Worm (Caenorhabditis elegans): ENCODE data around the gene str-160.

str-160 gene

DNA sequence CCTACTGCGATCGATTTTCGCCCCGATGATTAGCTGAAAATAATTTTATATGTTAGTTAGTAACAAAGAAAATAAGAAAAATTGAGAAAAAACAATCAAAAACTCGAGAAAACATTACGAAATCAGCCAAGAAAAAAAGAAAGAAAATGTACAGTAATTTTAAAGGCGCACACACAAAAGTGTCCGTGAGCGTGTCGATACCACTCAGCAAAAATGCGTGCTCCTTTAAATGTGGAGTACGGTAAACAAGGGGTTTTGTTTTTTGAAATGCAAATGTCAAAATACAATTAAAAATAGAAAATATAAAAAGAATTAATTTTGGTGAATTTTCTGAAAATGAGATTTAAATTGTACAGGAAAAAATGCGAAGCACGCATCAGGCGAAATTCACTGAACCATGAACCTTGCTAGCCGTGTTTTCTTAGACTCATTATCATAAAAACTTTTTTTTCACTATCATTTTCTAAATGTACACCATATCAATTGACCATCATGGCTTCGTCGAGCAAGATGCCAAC, 33.0 kb upstream of the str-160 start, which contains the start of gene srw-90:
TSS of gene srw-90 (plus strand) at position 468 of the 518 bp plus-strand sequence.
- TF ChIP-seq snpc-1.2 (GFP tag; IDR thresholded peaks at IDR 0.05): 0 out of 2 replicates have a peak, but pooled peaks have one; percentile 17
- TF ChIP-seq unc-62 (GFP tag; optimal IDR thresholded peaks at IDR 0.05 in 1 of 2): no peak
- no peak for TF ChIP-seq unc-62 (tag; optimal IDR thresholded peaks at IDR 0.05)

ce11 chrV:1708441-1708840, 26.2 kb upstream of the str-160 start, which contains the start of gene srw-99:
TSS of gene srw-99 (plus strand) at chrV:1708741.
- TF ChIP-seq nhr-111 (GFP tag; optimal IDR thresholded peaks at IDR 0.05): no peak
- TF ChIP-seq Y75B8A.6 (GFP tag; IDR thresholded peaks at IDR 0.05): no peak
- TF ChIP-seq zip-2 (tag; optimal IDR thresholded peaks at IDR 0.05): no peak
- TF ChIP-seq mxl-3 (GFP tag; optimal IDR thresholded peaks at IDR 0.05): no peak
- no peak for TF ChIP-seq F44E2.7 (GFP tag; IDR thresholded peaks at IDR 0.05)
- no peak for TF ChIP-seq zfp-3 (GFP tag; conservative IDR thresholded peaks at IDR 0.05)
- no peak for TF ChIP-seq saeg-2 (GFP tag; IDR thresholded peaks at IDR 0.05)
- no peak for TF ChIP-seq nhr-42 (GFP tag; IDR thresholded peaks at IDR 0.05)
- TF ChIP-seq skn-1 (tag; optimal IDR thresholded peaks at IDR 0.05): no peak
- TF ChIP-seq nhr-41 (GFP tag; IDR thresholded peaks at IDR 0.05): no peak
- no peak for TF ChIP-seq ztf-7 (tag; optimal IDR thresholded peaks at IDR 0.05)
- TF ChIP-seq nhr-28 (tag; optimal IDR thresholded peaks at IDR 0.05): no peak
- no peak for TF ChIP-seq ztf-11 (tag; optimal IDR thresholded peaks at IDR 0.05)
- TF ChIP-seq mdl-1 (tag; optimal IDR thresholded peaks at IDR 0.05): no peak
- no peak for TF ChIP-seq tag-97 (GFP tag; IDR thresholded peaks at IDR 0.05)

- no peak for TF ChIP-seq nhr-102 (tag; optimal IDR thresholded peaks at IDR 0.05)
- TF ChIP-seq R02D3.7 (tag; optimal IDR thresholded peaks at IDR 0.05): no peak
Measured at ce11 chrV:1710909-1711308, 23.8 kb upstream of the str-160 start, which contains the start of gene srw-100. TSS of gene srw-100 (plus strand) at chrV:1711209.

ce11 chrV:1712471-1712870, 22.2 kb upstream of the str-160 start:
- TF ChIP-seq madf-5 (GFP tag; IDR thresholded peaks at IDR 0.05): 0 out of 4 replicates have a peak, but pooled peaks of 1 of the 2 experiments have one; percentile 51
- 0 out of 2 replicates have a peak, but pooled peaks have one; percentile 34 for TF ChIP-seq dmd-9 (GFP tag; IDR thresholded peaks at IDR 0.05)
- TF ChIP-seq F26F4.8 (GFP tag; conservative IDR thresholded peaks at IDR 0.05): 0 out of 2 replicates have a peak, but pooled peaks have one; percentile 12
- TF ChIP-seq tag-97 (GFP tag; IDR thresholded peaks at IDR 0.05): 0 out of 2 replicates have a peak, but pooled peaks have one; percentile 57
- peak; percentile 70; the same call in 1 of the 2 replicates for TF ChIP-seq D1046.2 (GFP tag; IDR thresholded peaks at IDR 0.05)

ce11 chrV:1713761-1714160, 20.9 kb upstream of the str-160 start:
- peak; percentile 84 for TF ChIP-seq egl-43 (GFP tag; IDR thresholded peaks at IDR 0.05)
- TF ChIP-seq daf-8 (GFP tag; IDR thresholded peaks at IDR 0.05): 0 out of 2 replicates have a peak, but pooled peaks have one; percentile 28
- peak; percentile 86 for TF ChIP-seq F26F4.8 (GFP tag; conservative IDR thresholded peaks at IDR 0.05)
- TF ChIP-seq mdt-29 (GFP tag; IDR thresholded peaks at IDR 0.05): peak; percentile 58; the same call in 1 of the 2 replicates
- TF ChIP-seq saeg-2 (GFP tag; IDR thresholded peaks at IDR 0.05): peak; percentile 66
- peak; percentile 47; the same call in 1 of the 2 replicates for TF ChIP-seq lin-29 (GFP tag; IDR thresholded peaks at IDR 0.05)
- peak; percentile 26; the same call in 1 of the 2 replicates for TF ChIP-seq D1046.2 (GFP tag; IDR thresholded peaks at IDR 0.05)
- peak; percentile 24; the same call in 1 of the 2 replicates for TF ChIP-seq php-3 (GFP tag; IDR thresholded peaks at IDR 0.05)
- TF ChIP-seq zfp-3 (GFP tag; conservative IDR thresholded peaks at IDR 0.05): 0 out of 2 replicates have a peak, but pooled peaks have one; percentile 28
- TF ChIP-seq lim-7 (GFP tag; IDR thresholded peaks at IDR 0.05): peak; percentile 8; the same call in 1 of the 2 replicates
- TF ChIP-seq ZK337.2 (GFP tag; IDR thresholded peaks at IDR 0.05): peak; percentile 6; the same call in 1 of the 2 replicates
- TF ChIP-seq Y48G9A.11 (GFP tag; IDR thresholded peaks at IDR 0.05): peak; percentile 47; the same call in 1 of the 2 replicates
- 0 out of 2 replicates have a peak, but pooled peaks have one; percentile 31 for TF ChIP-seq ceh-44 (GFP tag; IDR thresholded peaks at IDR 0.05)
- TF ChIP-seq Y75B8A.6 (GFP tag; IDR thresholded peaks at IDR 0.05): 0 out of 2 replicates have a peak, but pooled peaks have one; percentile 28
- peak in 1 of 2 experiments; percentile 93; a peak in 2 of 4 replicates for TF ChIP-seq madf-5 (GFP tag; IDR thresholded peaks at IDR 0.05)
- 0 out of 2 replicates have a peak, but pooled peaks have one; percentile 57 for TF ChIP-seq tag-97 (GFP tag; IDR thresholded peaks at IDR 0.05)
- peak; percentile 92; the same call in 1 of the 2 replicates for TF ChIP-seq F44E2.7 (GFP tag; IDR thresholded peaks at IDR 0.05)
